Worm (Caenorhabditis elegans) whole organism, L4/young adult: ENCODE results near the gene R12C12.7.
"Not testable (repeated sequence)": the region's sequence is repeated elsewhere in the genome, so short reads cannot be mapped to it uniquely, and the experiment has no call there.

Experiments used
- W03F9.2 ChIP-seq: fragments of 150-350 bp; optimal IDR thresholded peaks from 2 replicates; lab custom pipeline; 2014; ENCODE audit warnings: missing biosample characterization, missing genetic modification characterization
- dao-5 ChIP-seq: sonication (generic microtip); optimal IDR thresholded peaks from 2 replicates; lab custom pipeline; 2016; ENCODE audit warnings: missing genotype, missing genetic modification characterization, moderate library complexity, missing compliant biosample characterization
- him-1 ChIP-seq: sonication (generic microtip); optimal IDR thresholded peaks from 2 replicates; lab custom pipeline; 2016; ENCODE audit warnings: missing genotype, missing genetic modification reagents, missing genetic modification characterization, missing compliant biosample characterization

R12C12.7 gene

DNA sequence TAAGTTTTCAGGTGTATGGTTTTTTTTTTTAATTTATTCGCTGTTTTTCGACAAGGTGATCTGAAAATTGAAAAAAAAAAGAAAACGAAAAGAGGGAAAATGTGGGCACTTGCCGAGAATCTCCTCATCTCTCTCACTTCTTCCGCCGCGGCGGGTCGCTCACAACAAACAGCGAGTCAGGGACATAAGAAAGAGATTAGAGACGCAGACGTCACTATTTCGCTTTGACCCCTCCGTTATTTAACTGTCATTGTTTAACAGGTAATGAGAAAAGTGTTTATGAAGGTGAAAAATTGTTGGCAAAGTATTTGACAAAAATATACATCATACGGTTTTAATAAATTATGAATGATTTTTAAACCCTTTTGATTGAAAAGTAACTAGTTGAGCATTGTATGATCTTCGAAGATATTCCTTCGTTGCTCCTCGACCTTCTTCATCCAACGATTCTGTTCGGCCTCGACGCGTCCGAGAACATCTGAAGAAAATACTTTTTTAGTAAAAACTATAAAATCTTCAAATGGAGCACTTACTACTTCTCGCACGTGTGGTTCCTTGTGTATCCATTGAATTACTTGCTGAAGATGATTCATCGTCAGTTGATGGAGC lies 9.7 kb downstream of the R12C12.7 start:
- TF ChIP-seq him-1 (tag; lab: Kevin White, UChicago) = no peak
- TF ChIP-seq W03F9.2 = no peak
- no peak for TF ChIP-seq dao-5 (tag; lab: Kevin White, UChicago)

DNA sequence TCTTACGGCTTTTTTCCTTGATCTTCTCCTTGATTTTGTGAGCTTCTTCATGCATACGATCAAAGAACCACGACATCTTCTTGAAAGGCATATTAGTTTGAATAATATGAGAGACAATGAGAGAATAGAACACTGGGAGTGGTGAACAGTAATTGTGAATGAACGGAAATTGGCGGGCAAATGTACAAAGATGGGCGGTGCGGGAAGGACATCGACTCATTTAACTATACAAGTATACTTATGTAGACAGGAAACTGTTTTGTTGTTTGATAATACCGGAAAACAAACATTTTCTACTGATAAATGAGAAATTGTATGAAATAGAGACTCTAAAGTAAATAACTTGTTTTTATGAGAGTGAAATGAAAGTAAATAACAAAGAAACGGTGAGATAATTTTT lies 10.7 kb downstream of the R12C12.7 start, which contains the start of gene R12C12.5:
TSS of gene R12C12.5 (minus strand) at position 101 of the 400 bp plus-strand sequence.
- no peak for TF ChIP-seq W03F9.2
- TF ChIP-seq dao-5 (tag; lab: Kevin White, UChicago) = no peak
- no peak for TF ChIP-seq him-1 (tag; lab: Kevin White, UChicago)

DNA sequence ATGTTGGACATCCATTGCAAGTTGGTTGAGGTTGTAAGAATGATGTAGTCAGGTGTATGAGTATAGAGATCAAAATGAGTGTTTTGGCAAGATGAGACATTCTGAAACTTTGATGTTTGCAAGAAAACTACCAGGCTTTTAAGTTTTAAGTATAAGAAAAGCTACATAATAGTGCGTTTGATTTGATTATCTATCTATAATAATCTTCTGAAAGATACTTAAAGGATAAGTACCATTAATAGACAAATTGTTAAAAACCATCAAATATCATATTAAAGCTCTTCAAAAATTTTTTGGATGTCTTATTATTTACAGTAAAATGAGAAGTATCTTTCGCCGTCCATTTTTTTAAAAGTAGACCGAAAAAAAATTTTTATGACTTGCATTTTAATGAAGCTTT lies 12.6 kb downstream of the R12C12.7 start, which contains the start of gene R12C12.10:
TSS of gene R12C12.10 (minus strand) at position 101 of the 400 bp plus-strand sequence.
- no peak for TF ChIP-seq dao-5 (tag; lab: Kevin White, UChicago)
- TF ChIP-seq W03F9.2 = no peak
- TF ChIP-seq him-1 (tag; lab: Kevin White, UChicago) = no peak

DNA sequence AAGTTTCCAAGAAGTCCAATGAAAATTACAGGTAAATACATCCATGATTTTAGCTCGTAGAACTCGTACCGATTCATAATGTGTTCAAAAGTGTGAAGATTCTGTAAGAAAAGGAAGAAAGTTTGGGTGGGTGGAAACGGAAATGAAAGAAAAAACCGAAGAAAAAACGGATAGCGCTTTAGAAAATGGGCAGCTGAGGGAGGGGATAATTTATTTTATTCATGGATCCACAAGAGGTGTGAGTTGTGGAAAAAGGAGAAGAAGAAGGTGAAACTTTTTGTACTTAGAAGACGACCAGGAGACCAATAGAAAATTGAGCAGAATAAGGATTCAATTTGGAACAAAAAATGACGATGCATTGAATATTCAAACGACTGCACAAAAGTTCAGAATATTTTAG lies 24.7 kb downstream of the R12C12.7 start, which contains the start of gene frpr-16:
TSS of gene frpr-16 (minus strand) at position 101 of the 400 bp plus-strand sequence.
- TF ChIP-seq W03F9.2 = no peak
- TF ChIP-seq him-1 (tag; lab: Kevin White, UChicago) = no peak
- TF ChIP-seq dao-5 (tag; lab: Kevin White, UChicago) = no peak

DNA sequence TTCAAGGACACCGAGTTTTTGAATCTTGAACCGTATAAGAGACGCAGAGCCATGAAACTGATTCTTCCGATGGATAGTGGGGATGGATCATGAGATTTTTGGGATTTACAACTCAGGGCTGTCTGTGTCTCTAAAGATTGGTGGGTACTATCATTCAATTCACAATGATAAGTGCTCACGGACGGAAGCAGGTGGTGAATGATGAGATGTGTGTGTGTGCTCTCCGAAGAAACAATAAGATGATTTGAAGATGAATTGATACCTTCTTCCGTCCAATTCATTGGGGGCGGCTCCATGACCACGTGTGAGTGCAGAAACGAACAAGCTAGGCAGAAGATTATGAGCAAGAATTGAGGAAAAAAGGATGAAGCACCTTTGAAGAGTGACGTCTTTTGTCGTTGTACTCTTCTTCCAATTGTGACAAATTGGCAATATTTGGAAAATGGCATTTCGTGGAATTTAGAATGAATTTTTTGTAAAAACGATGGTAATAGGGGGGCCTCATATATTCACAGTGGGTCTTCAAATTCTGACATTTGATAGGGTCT lies 27.1 kb downstream of the R12C12.7 start:
- TF ChIP-seq W03F9.2 (no peak), him-1 (tag; lab: Kevin White, UChicago) (no peak), dao-5 (tag; lab: Kevin White, UChicago) (no peak)

DNA sequence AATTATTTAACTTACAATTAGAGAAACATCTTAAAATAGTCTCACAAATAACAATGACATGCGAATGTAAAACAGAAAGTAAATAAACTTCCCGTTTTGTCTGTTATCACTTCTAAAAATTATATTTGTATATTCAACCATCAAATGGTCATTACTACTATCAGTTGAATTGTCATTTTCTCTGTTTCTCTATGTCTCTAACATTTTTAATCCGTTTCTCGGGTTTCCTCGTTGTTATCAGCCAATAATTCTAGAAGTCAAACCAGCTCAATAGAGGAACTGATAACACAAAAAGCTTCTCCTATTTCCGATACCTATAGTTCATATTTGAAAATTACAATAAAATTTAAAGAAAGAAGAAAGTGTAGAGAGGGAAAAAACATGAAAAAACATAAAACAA lies 29.1 kb downstream of the R12C12.7 start:
- no peak for TF ChIP-seq W03F9.2
- no peak for TF ChIP-seq dao-5 (tag; lab: Kevin White, UChicago)
- TF ChIP-seq him-1 (tag; lab: Kevin White, UChicago) = no peak

DNA sequence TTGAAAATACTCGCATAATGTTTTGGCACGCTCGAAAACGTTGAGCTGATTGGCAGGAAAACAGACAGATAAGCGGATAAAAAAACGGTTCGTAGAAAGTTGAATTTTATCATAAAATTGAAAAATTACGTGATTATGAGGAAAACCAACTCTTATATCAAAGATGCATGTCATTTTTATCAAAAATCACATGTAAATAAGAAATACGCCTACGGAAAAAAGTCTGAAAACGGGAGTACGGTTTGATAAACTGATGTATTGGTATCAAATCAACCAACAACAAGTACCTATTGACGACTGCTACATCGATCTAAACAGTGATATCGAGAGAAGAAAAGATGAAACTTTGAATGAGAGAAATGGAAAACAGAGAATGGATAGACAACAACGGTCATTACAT lies 30.1 kb downstream of the R12C12.7 start:
- no peak for TF ChIP-seq W03F9.2
- no peak for TF ChIP-seq him-1 (tag; lab: Kevin White, UChicago)
- TF ChIP-seq dao-5 (tag; lab: Kevin White, UChicago) = no peak

DNA sequence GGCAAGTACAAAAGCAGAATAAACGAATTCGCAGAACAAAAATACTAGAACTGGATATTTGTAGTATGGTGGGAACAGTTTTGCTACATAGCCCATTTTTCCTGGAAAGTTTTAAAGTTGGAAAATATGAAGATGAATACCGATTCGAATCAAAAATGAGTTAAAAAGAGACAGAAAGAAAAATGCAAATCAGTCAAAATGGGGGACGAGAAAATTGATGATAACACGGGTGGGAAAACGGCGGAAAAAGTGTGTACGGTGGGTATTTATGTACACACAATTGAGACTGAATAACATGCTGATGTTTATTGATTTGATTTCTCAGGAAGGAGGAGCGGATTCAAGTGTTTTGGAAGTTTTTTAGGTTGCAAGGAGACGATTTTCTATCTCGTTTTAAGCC lies 30.9 kb downstream of the R12C12.7 start, which contains the start of gene R12C12.9:
TSS of gene R12C12.9 (minus strand) at position 101 of the 400 bp plus-strand sequence.
- TF ChIP-seq him-1 (tag; lab: Kevin White, UChicago) (no peak), W03F9.2 (no peak), dao-5 (tag; lab: Kevin White, UChicago) (no peak)

DNA sequence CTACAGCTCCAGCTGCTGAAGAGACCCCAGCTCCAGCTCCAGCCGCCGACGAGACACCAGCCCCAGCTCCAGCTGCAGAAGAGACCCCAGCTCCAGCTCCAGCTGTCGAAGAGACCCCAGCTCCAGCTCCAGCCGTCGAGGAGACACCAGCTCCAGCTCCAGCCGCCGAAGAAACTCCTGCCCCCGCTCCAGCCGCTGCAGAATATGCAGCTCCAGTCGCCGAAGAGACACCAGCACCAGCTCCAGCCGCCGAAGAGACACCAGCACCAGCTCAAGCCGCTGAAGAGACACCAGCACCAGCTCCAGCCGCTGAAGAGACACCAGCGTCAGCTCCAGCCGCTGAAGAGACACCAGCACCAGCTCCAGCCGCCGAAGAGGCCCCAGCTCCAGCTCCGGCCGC lies 33.2 kb downstream of the R12C12.7 start:
- TF ChIP-seq W03F9.2 (no peak), him-1 (tag; lab: Kevin White, UChicago) (no peak), dao-5 (tag; lab: Kevin White, UChicago) (no peak)

DNA sequence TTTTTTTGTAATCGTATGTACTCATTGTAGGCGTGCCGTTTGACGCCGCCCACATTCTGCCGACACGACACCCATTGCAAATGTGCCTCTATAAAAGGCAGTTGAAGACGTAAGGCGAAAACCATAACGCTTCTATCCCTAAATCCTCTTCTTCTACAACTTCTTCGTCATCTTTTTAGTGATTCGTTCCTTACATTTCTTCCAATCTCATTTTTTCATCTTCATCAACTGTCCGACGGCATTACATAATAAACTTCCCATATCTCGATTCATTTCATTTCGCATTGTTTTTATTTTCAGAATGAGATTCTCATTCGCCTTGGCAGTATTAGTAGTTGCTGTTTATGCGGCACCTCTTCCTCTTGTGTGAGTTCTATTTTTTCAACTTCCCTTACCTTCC lies 35.4 kb downstream of the R12C12.7 start, which contains the start of gene ZK84.1:
TSS of gene ZK84.1 (plus strand) at position 301 of the 400 bp plus-strand sequence.
- no peak for TF ChIP-seq him-1 (tag; lab: Kevin White, UChicago)
- TF ChIP-seq W03F9.2 = no peak
- TF ChIP-seq dao-5 (tag; lab: Kevin White, UChicago) = no peak

DNA sequence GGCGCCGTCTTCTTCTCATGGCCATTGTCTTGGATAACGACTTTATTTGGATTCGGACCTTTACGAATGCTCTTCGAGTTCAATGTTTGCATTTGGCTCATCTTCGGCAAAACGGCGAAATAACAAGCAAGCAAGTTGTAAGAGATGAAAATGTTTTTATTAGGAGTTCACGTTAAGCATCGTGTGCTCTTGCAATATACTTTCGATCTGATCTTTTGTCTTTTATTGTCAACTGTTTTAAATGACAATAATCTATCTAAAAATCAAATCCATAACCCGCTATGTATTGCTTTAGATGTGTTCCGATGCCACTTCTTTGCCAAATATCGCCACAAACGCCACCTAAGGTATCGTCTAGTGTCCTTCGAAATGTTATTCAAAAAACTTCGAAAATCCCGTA lies 39.4 kb downstream of the R12C12.7 start, which contains the start of gene ZK84.5:
TSS of gene ZK84.5 (minus strand) at position 101 of the 400 bp plus-strand sequence.
- TF ChIP-seq W03F9.2 (no peak), dao-5 (tag; lab: Kevin White, UChicago) (no peak), him-1 (tag; lab: Kevin White, UChicago) (no peak)

DNA sequence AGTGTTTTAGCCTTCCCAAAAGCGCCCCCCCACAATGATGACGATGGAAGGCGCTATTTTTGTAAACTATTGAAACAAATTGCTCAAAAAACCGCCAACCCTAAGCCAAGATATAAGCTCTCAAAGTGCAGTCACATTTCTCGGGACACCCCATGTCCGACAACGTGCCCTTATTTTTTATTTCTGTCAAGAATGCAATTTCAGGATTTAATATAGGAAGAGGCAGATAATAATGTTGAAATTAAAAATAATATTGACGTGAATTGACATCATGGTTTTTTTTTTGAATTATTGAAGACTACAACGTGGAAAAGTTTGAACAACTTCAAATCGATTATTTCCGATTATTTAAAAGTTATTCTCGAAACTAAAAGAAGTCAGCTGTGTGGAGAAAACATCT lies 41.7 kb downstream of the R12C12.7 start, which contains the start of gene ZK84.2:
TSS of gene ZK84.2 (plus strand) at position 301 of the 400 bp plus-strand sequence.
- not testable (repeated sequence) for TF ChIP-seq him-1 (tag; lab: Kevin White, UChicago); W03F9.2; dao-5 (tag; lab: Kevin White, UChicago)

DNA sequence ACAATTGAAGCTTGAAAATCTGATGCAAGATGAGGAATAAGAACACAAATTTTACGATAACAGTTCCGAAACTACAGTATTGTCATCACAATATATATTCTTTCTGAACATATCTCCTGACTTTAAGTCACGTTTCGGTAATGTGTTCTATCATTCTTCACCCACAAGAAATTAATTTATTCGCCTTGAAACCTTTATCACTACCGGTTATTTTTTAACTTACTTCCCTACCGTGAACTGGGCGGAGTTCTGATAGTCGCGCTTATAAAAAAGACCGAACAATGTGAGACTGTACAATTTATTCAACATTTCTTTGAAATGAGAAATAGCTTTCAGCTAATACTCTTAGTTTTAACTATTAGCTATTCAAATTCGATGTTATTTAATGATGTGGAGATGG lies 45.2 kb downstream of the R12C12.7 start, which contains the start of gene ins-20:
TSS of gene ins-20 (plus strand) at position 301 of the 400 bp plus-strand sequence.
- TF ChIP-seq dao-5 (tag; lab: Kevin White, UChicago) (no peak), W03F9.2 (no peak), him-1 (tag; lab: Kevin White, UChicago) (no peak)

DNA sequence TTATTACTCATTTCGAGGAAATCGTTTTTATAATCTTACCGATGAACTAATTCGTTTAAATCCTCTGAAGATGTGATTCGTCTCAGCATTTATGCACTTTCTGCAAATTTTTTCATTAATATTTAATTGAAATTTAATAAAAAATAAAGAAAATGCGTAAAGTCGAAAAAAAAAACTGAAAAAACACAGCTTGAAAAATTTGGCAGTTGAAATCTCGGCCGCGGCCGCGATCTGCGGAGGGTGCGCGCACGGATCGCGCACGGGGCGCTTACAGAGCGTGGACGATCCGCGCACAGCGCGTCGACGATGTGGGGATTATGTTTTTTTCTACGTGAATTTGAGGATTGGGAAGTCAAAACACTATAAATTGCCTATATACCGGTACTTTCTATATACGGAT lies 46.9 kb downstream of the R12C12.7 start, which contains the start of gene ZK84.4:
TSS of gene ZK84.4 (minus strand) at position 101 of the 400 bp plus-strand sequence.
- TF ChIP-seq W03F9.2; dao-5 (tag; lab: Kevin White, UChicago); him-1 (tag; lab: Kevin White, UChicago): not testable (repeated sequence)
